Worm (Caenorhabditis elegans): ENCODE measurements around the gene D2096.13.

DNA sequence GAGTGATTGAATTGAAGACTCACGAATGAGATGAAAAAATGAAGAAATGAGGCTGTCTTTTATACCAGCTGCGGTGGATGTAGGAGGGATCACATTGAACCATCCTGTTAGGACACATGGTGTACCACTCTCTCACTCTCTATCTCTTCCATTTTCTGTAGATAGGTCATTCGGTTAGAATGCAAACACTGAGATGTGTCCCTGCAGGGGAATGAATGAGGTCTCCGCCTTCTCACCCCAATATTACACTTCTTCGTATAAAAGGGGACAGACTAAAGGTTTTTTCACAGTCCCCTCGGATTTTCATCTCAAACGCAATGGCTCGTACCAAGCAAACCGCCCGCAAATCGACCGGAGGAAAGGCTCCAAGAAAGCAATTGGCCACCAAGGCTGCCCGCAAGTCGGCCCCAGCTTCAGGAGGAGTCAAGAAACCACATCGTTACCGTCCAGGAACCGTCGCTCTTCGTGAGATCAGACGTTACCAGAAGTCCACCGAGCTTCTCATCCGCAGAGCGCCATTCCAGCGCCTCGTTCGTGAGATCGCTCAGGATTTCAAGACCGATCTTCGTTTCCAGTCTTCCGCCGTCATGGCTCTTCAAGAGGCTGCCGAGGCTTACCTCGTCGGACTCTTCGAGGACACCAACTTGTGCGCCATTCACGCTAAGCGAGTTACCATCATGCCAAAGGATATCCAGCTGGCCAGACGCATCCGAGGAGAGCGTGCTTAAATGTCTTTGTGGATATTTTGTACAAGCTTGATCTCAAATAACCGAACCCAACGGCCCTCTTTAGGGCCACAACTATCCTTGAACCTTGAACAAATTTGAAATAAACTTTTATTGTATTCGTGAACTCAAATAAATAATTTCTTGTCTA, 24.2 kb downstream of the D2096.13 start, which contains the start of gene his-32:
- TF ChIP-seq tbx-2 (tag; optimal IDR thresholded peaks at IDR 0.05) (peak; percentile 81), nfya-1 (tag; optimal IDR thresholded peaks at IDR 0.05) (peak; percentile 75), lim-6 (tag; optimal IDR thresholded peaks at IDR 0.05) (no peak), ceh-24 (tag; optimal IDR thresholded peaks at IDR 0.05) (no peak), odd-2 (tag; optimal IDR thresholded peaks at IDR 0.05) (no peak), ceh-18 (tag; optimal IDR thresholded peaks at IDR 0.05) (no peak), unc-86 (tag; optimal IDR thresholded peaks at IDR 0.05) (no peak)

All from whole organism, late embryonic.